Worm (Caenorhabditis elegans) whole organism, L4 larva: ENCODE measurements around the gene cyp-32A1.
A peak's percentile ranks its signal among the peaks of the same experiment; 100 is the strongest.

Experiments
- F26F4.8 ChIP-seq: fragments of 200-800 bp; sonication (Bioruptor generic); conservative IDR thresholded peaks from 2 replicates; pipeline ENCODE4 v1.3.6; 2022; ENCODE audit warnings: missing genetic modification characterization, missing compliant biosample characterization
- Y5F2A.4 ChIP-seq: fragments of 200-800 bp; sonication (Bioruptor generic); optimal IDR thresholded peaks from 2 replicates; lab custom pipeline; 2018; ENCODE audit warnings: mild to moderate bottlenecking, missing genetic modification characterization, missing compliant biosample characterization
- ama-1 ChIP-seq: fragments of 150-350 bp; optimal IDR thresholded peaks from 2 replicates; lab custom pipeline; 2014; ENCODE audit warnings: inconsistent platforms, mixed read lengths
- ceh-82 ChIP-seq: sonication (generic microtip); optimal IDR thresholded peaks from 2 replicates; lab custom pipeline; 2017; ENCODE audit warnings: missing biosample characterization, missing genetic modification characterization
- daf-8 ChIP-seq: fragments of 200-800 bp; sonication (Bioruptor generic); IDR thresholded peaks from 2 replicates; pipeline ENCODE4 v1.3.6; 2022; ENCODE audit warnings: missing genetic modification characterization, missing compliant biosample characterization
- hlh-30 ChIP-seq: sonication (generic microtip); optimal IDR thresholded peaks from 2 replicates; lab custom pipeline; 2017; ENCODE audit warnings: antibody characterized with exemption, mild to moderate bottlenecking, missing genetic modification characterization, missing compliant biosample characterization; ENCODE audit not compliant: insufficient read depth
- mdl-1 ChIP-seq, 2 experiments: fragments of 150-350 bp in 1 of 2; sonication (generic microtip) in 1 of 2; optimal IDR thresholded peaks; 2 replicates each; lab custom pipeline; 2014 to 2017; ENCODE audit warnings: missing biosample characterization in 2 of 2, missing genetic modification characterization in 2 of 2
- mxl-3 ChIP-seq: fragments of 200-800 bp; sonication (Bioruptor generic); optimal IDR thresholded peaks from 2 replicates; lab custom pipeline; 2018; ENCODE audit warnings: mild to moderate bottlenecking, missing genetic modification characterization, missing compliant biosample characterization
- nhr-102 ChIP-seq: sonication (generic microtip); optimal IDR thresholded peaks from 2 replicates; lab custom pipeline; 2016; ENCODE audit warnings: mild to moderate bottlenecking, missing genetic modification characterization, moderate library complexity, missing compliant biosample characterization
- nhr-237 ChIP-seq: sonication (generic microtip); optimal IDR thresholded peaks from 2 replicates; lab custom pipeline; 2017; ENCODE audit warnings: missing biosample characterization, missing genetic modification characterization
- nhr-28 ChIP-seq: fragments of 150-350 bp; optimal IDR thresholded peaks from 2 replicates; lab custom pipeline; 2014; ENCODE audit warnings: missing biosample characterization, missing genetic modification characterization
- pqm-1 ChIP-seq: sonication (generic microtip); optimal IDR thresholded peaks from 2 replicates; lab custom pipeline; 2017; ENCODE audit warnings: missing biosample characterization, missing genetic modification characterization
- skn-1 ChIP-seq: fragments of 150-350 bp; optimal IDR thresholded peaks from 2 replicates; lab custom pipeline; 2014; ENCODE audit warnings: missing biosample characterization, missing genetic modification characterization
- unc-39 ChIP-seq: sonication (generic microtip); optimal IDR thresholded peaks from 2 replicates; lab custom pipeline; 2017; ENCODE audit warnings: missing biosample characterization, missing genetic modification characterization

DNA sequence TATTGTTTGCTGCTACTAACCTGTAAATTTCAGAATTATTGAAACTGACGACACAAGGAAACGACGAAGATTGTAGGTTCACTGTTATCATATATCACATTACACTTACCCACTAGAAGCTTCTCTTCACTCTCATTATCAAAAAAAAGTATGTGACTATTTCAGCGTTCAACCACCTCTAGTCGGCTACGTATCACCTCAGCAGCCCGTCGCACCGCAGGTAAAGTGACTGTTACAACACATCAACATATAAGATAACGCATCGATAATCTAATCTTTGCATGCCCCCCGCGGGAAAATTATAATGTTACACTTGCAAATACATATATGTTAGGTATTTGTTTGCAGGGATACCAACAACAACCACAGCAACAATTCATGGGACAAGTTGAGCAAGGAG lies 5.0 kb downstream of the cyp-32A1 start:
- TF ChIP-seq pqm-1 (tag; lab: Kevin White, UChicago) (peak; percentile 83), nhr-102 (tag; lab: Kevin White, UChicago) (no peak), Y5F2A.4 (no peak), skn-1 (tag; lab: Kevin White, UChicago) (no peak), nhr-237 (tag; lab: Kevin White, UChicago) (no peak), ama-1 (lab: Kevin White, UChicago) (no peak), mxl-3 (GFP tag; lab: Kevin White, UChicago) (peak; percentile 13), ceh-82 (tag; lab: Kevin White, UChicago) (no peak), hlh-30 (tag; lab: Kevin White, UChicago) (peak; percentile 57), mdl-1 (tag; optimal IDR thresholded peaks at IDR 0.05; lab: Kevin White, UChicago) (no peak), daf-8 (GFP tag; lab: Robert Waterston, UW) (no peak), unc-39 (no peak), nhr-28 (tag; lab: Kevin White, UChicago) (peak; percentile 50), F26F4.8 (GFP tag; lab: Robert Waterston, UW) (no peak)
